Worm (Caenorhabditis elegans) whole organism, L1 larva: ENCODE measurements around the gene ndua-12.

ENCODE experiments used
- ceh-63 ChIP-seq: fragments of 200-800 bp; sonication (Bioruptor generic); optimal IDR thresholded peaks from 2 replicates; lab custom pipeline; 2018; ENCODE audit warnings: mild to moderate bottlenecking, missing genetic modification characterization, missing compliant biosample characterization
- ceh-82 ChIP-seq, 3 experiments: fragments of 150-350 bp in 1 of 3; sonication (generic microtip) in 2 of 3; optimal IDR thresholded peaks; 2 replicates each; lab custom pipeline; 2014 to 2017; ENCODE audit warnings: missing biosample characterization in 3 of 3, missing genetic modification characterization in 3 of 3
- dpl-1 ChIP-seq, 3 experiments: fragments of 150-350 bp in 2 of 3; sonication (generic microtip) in 1 of 3; optimal IDR thresholded peaks; 2 replicates each; lab custom pipeline; 2014 to 2017; ENCODE audit warnings: missing biosample characterization in 3 of 3, missing genetic modification characterization in 3 of 3, missing genetic modification reagents in 3 of 3
- efl-1 ChIP-seq, 4 experiments: fragments of 150-350 bp; optimal IDR thresholded peaks in 3 of 4; peaks in 1 of 4; 1 replicate in 1 of 4; 2 replicates in 3 of 4; lab custom pipeline; 2014; ENCODE audit warnings: missing biosample characterization in 2 of 4, missing genetic modification characterization in 2 of 4, missing genetic modification reagents in 2 of 4
- hlh-4 ChIP-seq: sonication (generic microtip); optimal IDR thresholded peaks from 2 replicates; lab custom pipeline; 2016; ENCODE audit warnings: mild to moderate bottlenecking, missing genetic modification characterization, missing compliant biosample characterization
- irx-1 ChIP-seq: sonication (generic microtip); optimal IDR thresholded peaks from 2 replicates; lab custom pipeline; 2016; ENCODE audit warnings: missing genetic modification characterization, missing compliant biosample characterization
- isw-1 ChIP-seq: fragments of 200-800 bp; sonication (Bioruptor generic); IDR thresholded peaks from 2 replicates; pipeline ENCODE4 v1.3.6; 2022; ENCODE audit warnings: missing genetic modification characterization, missing compliant biosample characterization
- jun-1 ChIP-seq: fragments of 150-350 bp; optimal IDR thresholded peaks from 2 replicates; lab custom pipeline; 2014; ENCODE audit warnings: missing biosample characterization, missing genetic modification reagents, missing genetic modification characterization
- lin-35 ChIP-seq, 2 experiments: fragments of 150-350 bp; optimal IDR thresholded peaks; 2 replicates each; lab custom pipeline; 2014; ENCODE audit warnings: missing biosample characterization in 2 of 2, missing genetic modification characterization in 2 of 2, missing genetic modification reagents in 2 of 2
- lsy-2 ChIP-seq, 2 experiments: fragments of 150-350 bp; optimal IDR thresholded peaks; 2 replicates each; lab custom pipeline; 2014; ENCODE audit warnings: missing biosample characterization in 2 of 2, missing genetic modification characterization in 2 of 2
- mdl-1 ChIP-seq, 2 experiments: fragments of 150-350 bp; optimal IDR thresholded peaks; 2 replicates each; lab custom pipeline; 2014 to 2017; ENCODE audit warnings: missing biosample characterization in 2 of 2, missing genetic modification characterization in 2 of 2, inconsistent platforms in 1 of 2
- nhr-11 ChIP-seq: fragments of 150-350 bp; optimal IDR thresholded peaks from 2 replicates; lab custom pipeline; 2014; ENCODE audit warnings: missing biosample characterization, missing genetic modification characterization
- nhr-19 ChIP-seq: fragments of 200-800 bp; sonication (Bioruptor generic); conservative IDR thresholded peaks from 2 replicates; pipeline ENCODE4 v1.3.6; 2022; ENCODE audit warnings: missing genetic modification characterization, missing compliant biosample characterization
- nhr-47 ChIP-seq: sonication (generic microtip); optimal IDR thresholded peaks from 2 replicates; lab custom pipeline; 2016; ENCODE audit warnings: mild to moderate bottlenecking, missing genetic modification characterization, moderate library complexity, missing compliant biosample characterization
- nhr-71 ChIP-seq: sonication (generic microtip); optimal IDR thresholded peaks from 2 replicates; lab custom pipeline; 2016; ENCODE audit warnings: mild to moderate bottlenecking, missing genetic modification characterization, moderate library complexity, missing compliant biosample characterization
- nhr-76 ChIP-seq: sonication (generic microtip); optimal IDR thresholded peaks from 2 replicates; lab custom pipeline; 2017; ENCODE audit warnings: missing biosample characterization, missing genetic modification characterization
- pax-3 ChIP-seq: fragments of 200-800 bp; sonication (Bioruptor generic); optimal IDR thresholded peaks from 2 replicates; lab custom pipeline; 2018; ENCODE audit warnings: mild to moderate bottlenecking, missing genetic modification characterization, moderate library complexity, missing compliant biosample characterization
- snu-23 ChIP-seq: sonication (generic microtip); optimal IDR thresholded peaks from 2 replicates; lab custom pipeline; 2016; ENCODE audit warnings: missing genetic modification characterization, missing compliant biosample characterization
- sox-4 ChIP-seq: sonication (generic microtip); optimal IDR thresholded peaks from 2 replicates; lab custom pipeline; 2016; ENCODE audit warnings: missing genetic modification characterization, missing compliant biosample characterization
- sup-37 ChIP-seq: fragments of 200-800 bp; sonication (Bioruptor generic); optimal IDR thresholded peaks from 2 replicates; lab custom pipeline; 2018; ENCODE audit warnings: mild to moderate bottlenecking, missing genetic modification characterization, missing compliant biosample characterization
- unc-130 ChIP-seq: fragments of 150-350 bp; optimal IDR thresholded peaks from 2 replicates; lab custom pipeline; 2017; ENCODE audit warnings: missing biosample characterization, missing genetic modification characterization, inconsistent platforms
- zag-1 ChIP-seq: fragments of 150-350 bp; optimal IDR thresholded peaks from 2 replicates; lab custom pipeline; 2014; ENCODE audit warnings: missing biosample characterization, missing genetic modification characterization
- zip-4 ChIP-seq: fragments of 200-800 bp; sonication (Bioruptor generic); optimal IDR thresholded peaks from 2 replicates; lab custom pipeline; 2018; ENCODE audit warnings: mild to moderate bottlenecking, missing genetic modification characterization, moderate library complexity, missing compliant biosample characterization

ndua-12 gene

ce11 chrIV:2676281-2676680 lies 43.4 kb downstream of the ndua-12 start, which contains the start of gene Y94H6A.3 (continued):
- TF ChIP-seq mdl-1 (tag; optimal IDR thresholded peaks at IDR 0.05; lab: Kevin White, UChicago) (peak in 1 of 2 experiments; percentile 70), zag-1 (no peak), unc-130 (tag; lab: Kevin White, UChicago) (peak; percentile 83), irx-1 (tag; lab: Kevin White, UChicago) (peak; percentile 91)

- peak in 1 of 2 experiments; percentile 10 for TF ChIP-seq lsy-2 (tag; optimal IDR thresholded peaks at IDR 0.05; lab: Kevin White, UChicago)
- TF ChIP-seq, all 84 proteins: peak for 1; not testable (repeated sequence) for 83
These were observed 44.7 kb downstream of the ndua-12 start, which contains the start of gene gpx-4 for ce11 chrIV:2674915-2675314. Gene gpx-4, minus strand, starts transcription at chrIV:2675015.

ce11 chrIV:2670664-2671063 lies 49.0 kb downstream of the ndua-12 start:
- TF ChIP-seq sox-4 (no peak), isw-1 (GFP tag; lab: Robert Waterston, UW) (no peak), nhr-76 (tag; lab: Kevin White, UChicago) (no peak), zip-4 (GFP tag; lab: Kevin White, UChicago) (no peak), ceh-82 (tag; optimal IDR thresholded peaks at IDR 0.05; lab: Kevin White, UChicago) (no peak), nhr-47 (tag; lab: Kevin White, UChicago) (peak; percentile 28), lin-35 (GFP tag; optimal IDR thresholded peaks at IDR 0.05; lab: Kevin White, UChicago) (peak; percentile 84 to 91), jun-1 (no peak), nhr-19 (GFP tag; lab: Robert Waterston, UW) (0 out of 2 replicates have a peak, but pooled peaks have one; percentile 14), lsy-2 (tag; optimal IDR thresholded peaks at IDR 0.05; lab: Kevin White, UChicago) (peak; percentile 20 to 60), pax-3 (tag; lab: Kevin White, UChicago) (no peak), hlh-4 (tag; lab: Kevin White, UChicago) (no peak), snu-23 (GFP tag; lab: Kevin White, UChicago) (peak; percentile 17), efl-1 (optimal IDR thresholded peaks at IDR 0.05; lab: Kevin White, UChicago) (peak; percentile 65 to 85), efl-1 (GFP tag; optimal IDR thresholded peaks at IDR 0.05 in 1 of 2; lab: Kevin White, UChicago) (peak; percentile 90 to 99), dpl-1 (GFP tag; optimal IDR thresholded peaks at IDR 0.05; lab: Kevin White, UChicago) (peak; percentile 77 to 87 (median 84)), ceh-63 (GFP tag; lab: Kevin White, UChicago) (no peak), nhr-11 (tag; lab: Kevin White, UChicago) (no peak), nhr-71 (peak; percentile 22), sup-37 (no peak)
- TF ChIP-seq, all 84 proteins: peak for 8

- TF ChIP-seq efl-1 (optimal IDR thresholded peaks at IDR 0.05; lab: Kevin White, UChicago): peak in 1 of 2 experiments; percentile 8
- peak in 1 of 2 experiments; percentile 25 for TF ChIP-seq efl-1 (GFP tag; optimal IDR thresholded peaks at IDR 0.05 in 1 of 2; lab: Kevin White, UChicago)
- TF ChIP-seq, all 84 proteins: peak for 1; not testable (repeated sequence) for 83
These were observed 51.5 kb downstream of the ndua-12 start for ce11 chrIV:2668152-2668551.
